Worm (Caenorhabditis elegans) whole organism, young adult: ENCODE results near the gene Y45G5AM.5.

ENCODE experiments used
- B0035.1 ChIP-seq: sonication (generic microtip); optimal IDR thresholded peaks from 2 replicates; lab custom pipeline; 2016; ENCODE audit warnings: missing genetic modification characterization, mild to moderate bottlenecking, missing compliant biosample characterization, missing genotype, missing genetic modification reagents
- B0261.1 ChIP-seq: sonication (generic microtip); optimal IDR thresholded peaks from 2 replicates; lab custom pipeline; 2016; ENCODE audit warnings: mild to moderate bottlenecking, missing genetic modification characterization, moderate library complexity, missing compliant biosample characterization
- C06A6.2 ChIP-seq: fragments of 200-800 bp; sonication (Bioruptor generic); conservative IDR thresholded peaks from 2 replicates; pipeline ENCODE4 v1.3.6; 2022; ENCODE audit warnings: missing genetic modification characterization, missing compliant biosample characterization
- F52B5.7 ChIP-seq: sonication (generic microtip); optimal IDR thresholded peaks from 2 replicates; lab custom pipeline; 2016; ENCODE audit warnings: mild to moderate bottlenecking, missing genetic modification characterization, missing compliant biosample characterization
- F55B11.4 ChIP-seq: sonication (generic microtip); optimal IDR thresholded peaks from 2 replicates; lab custom pipeline; 2016; ENCODE audit warnings: missing compliant biosample characterization, missing genetic modification characterization, borderline replicate concordance; ENCODE audit not compliant: insufficient read depth
- F57A8.1 ChIP-seq: fragments of 200-800 bp; sonication (Bioruptor generic); optimal IDR thresholded peaks from 2 replicates; lab custom pipeline; 2018; ENCODE audit warnings: mild to moderate bottlenecking, missing genetic modification characterization, moderate library complexity, missing compliant biosample characterization
- K12H6.12 ChIP-seq: fragments of 200-800 bp; sonication (Bioruptor generic); optimal IDR thresholded peaks from 2 replicates; lab custom pipeline; 2018; ENCODE audit warnings: mild to moderate bottlenecking, missing genetic modification characterization, missing compliant biosample characterization
- T07F8.4 ChIP-seq: sonication (generic microtip); optimal IDR thresholded peaks from 2 replicates; lab custom pipeline; 2016; ENCODE audit warnings: mild to moderate bottlenecking, missing genetic modification characterization, moderate library complexity, missing compliant biosample characterization
- Y53G8AR.9 ChIP-seq: fragments of 200-800 bp; sonication (Bioruptor generic); conservative IDR thresholded peaks from 2 replicates; pipeline ENCODE4 v1.3.6; 2022; ENCODE audit warnings: missing genetic modification reagents, missing genetic modification characterization, missing compliant biosample characterization
- Y56A3A.18 ChIP-seq: fragments of 200-800 bp; sonication (Bioruptor generic); IDR thresholded peaks from 2 replicates; pipeline ENCODE4 v1.3.6; 2022; ENCODE audit warnings: missing genetic modification reagents, missing genetic modification characterization, missing compliant biosample characterization
- Y67H2A.10 ChIP-seq: fragments of 200-800 bp; sonication (Bioruptor generic); conservative IDR thresholded peaks from 2 replicates; pipeline ENCODE4 v1.3.6; 2022; ENCODE audit warnings: missing genetic modification reagents, missing genetic modification characterization, missing compliant biosample characterization
- ZK185.1 ChIP-seq: sonication (generic microtip); optimal IDR thresholded peaks from 2 replicates; lab custom pipeline; 2016; ENCODE audit warnings: mild to moderate bottlenecking, missing genetic modification characterization, missing compliant biosample characterization; ENCODE audit not compliant: poor library complexity, severe bottlenecking
- atf-7 ChIP-seq: sonication (generic microtip); optimal IDR thresholded peaks from 2 replicates; lab custom pipeline; 2017; ENCODE audit warnings: mild to moderate bottlenecking, missing genetic modification characterization, missing compliant biosample characterization
- athp-1 ChIP-seq: sonication (generic microtip); optimal IDR thresholded peaks from 2 replicates; lab custom pipeline; 2017; ENCODE audit warnings: mild to moderate bottlenecking, missing genetic modification characterization, missing compliant biosample characterization
- cebp-1 ChIP-seq, 2 experiments: fragments of 200-800 bp in 1 of 2; sonication (Bioruptor generic) in 1 of 2; sonication (generic microtip) in 1 of 2; IDR thresholded peaks in 1 of 2; optimal IDR thresholded peaks in 1 of 2; 2 replicates each; pipeline versions ENCODE4 v1.3.6 to Lab custom; 2017 to 2022; ENCODE audit warnings: missing compliant biosample characterization in 2 of 2, missing genetic modification characterization in 2 of 2, mild to moderate bottlenecking in 1 of 2, missing genetic modification reagents in 1 of 2, moderate library complexity in 1 of 2
- cebp-2 ChIP-seq: fragments of 200-800 bp; sonication (Bioruptor generic); IDR thresholded peaks from 2 replicates; pipeline ENCODE4 v1.3.6; 2022; ENCODE audit warnings: missing genetic modification characterization, missing compliant biosample characterization
- ceh-58 ChIP-seq: fragments of 200-800 bp; sonication (Bioruptor generic); IDR thresholded peaks from 2 replicates; pipeline ENCODE4 v1.3.6; 2022; ENCODE audit warnings: missing genetic modification characterization, missing compliant biosample characterization
- ceh-91 ChIP-seq: fragments of 200-800 bp; sonication (Bioruptor generic); IDR thresholded peaks from 2 replicates; pipeline ENCODE4 v1.3.6; 2022; ENCODE audit warnings: missing genetic modification reagents, missing genetic modification characterization, missing compliant biosample characterization
- chd-7 ChIP-seq: sonication (generic microtip); optimal IDR thresholded peaks from 2 replicates; lab custom pipeline; 2016; ENCODE audit warnings: mild to moderate bottlenecking, missing genetic modification characterization, moderate library complexity, missing compliant biosample characterization
- die-1 ChIP-seq: sonication (generic microtip); optimal IDR thresholded peaks from 2 replicates; lab custom pipeline; 2016; ENCODE audit warnings: missing genotype, mild to moderate bottlenecking, missing genetic modification characterization, missing compliant biosample characterization
- dpff-1 ChIP-seq: sonication (generic microtip); optimal IDR thresholded peaks from 2 replicates; lab custom pipeline; 2017; ENCODE audit warnings: mild to moderate bottlenecking, missing genetic modification characterization, missing compliant biosample characterization
- egl-18 ChIP-seq: fragments of 200-800 bp; sonication (Bioruptor generic); IDR thresholded peaks from 2 replicates; pipeline ENCODE4 v1.3.6; 2022; ENCODE audit warnings: missing genetic modification reagents, missing genetic modification characterization, missing compliant biosample characterization
- egl-44 ChIP-seq: fragments of 200-800 bp; sonication (Bioruptor generic); IDR thresholded peaks from 2 replicates; pipeline ENCODE4 v1.3.6; 2022; ENCODE audit warnings: missing genetic modification reagents, missing genetic modification characterization, missing compliant biosample characterization
- egrh-3 ChIP-seq: fragments of 200-800 bp; sonication (Bioruptor generic); IDR thresholded peaks from 2 replicates; pipeline ENCODE4 v1.3.6; 2022; ENCODE audit warnings: missing genetic modification reagents, missing genetic modification characterization, missing compliant biosample characterization
- ekl-4 ChIP-seq: fragments of 200-800 bp; sonication (Bioruptor generic); IDR thresholded peaks from 2 replicates; pipeline ENCODE4 v1.3.6; 2022; ENCODE audit warnings: missing genetic modification reagents, missing genetic modification characterization, missing compliant biosample characterization
- fkh-3 ChIP-seq: sonication (generic microtip); optimal IDR thresholded peaks from 2 replicates; lab custom pipeline; 2016; ENCODE audit warnings: mild to moderate bottlenecking, missing genetic modification characterization, missing compliant biosample characterization
- hlh-12 ChIP-seq: sonication (generic microtip); optimal IDR thresholded peaks from 2 replicates; lab custom pipeline; 2016; ENCODE audit warnings: missing genetic modification characterization, missing compliant biosample characterization
- hlh-26 ChIP-seq: fragments of 200-800 bp; sonication (Bioruptor generic); conservative IDR thresholded peaks from 2 replicates; pipeline ENCODE4 v1.3.6; 2022; ENCODE audit warnings: missing genetic modification reagents, missing genetic modification characterization, missing compliant biosample characterization
- hmg-1.2 ChIP-seq: fragments of 200-800 bp; sonication (Bioruptor generic); IDR thresholded peaks from 2 replicates; pipeline ENCODE4 v1.3.6; 2022; ENCODE audit warnings: missing genetic modification reagents, missing genetic modification characterization, missing compliant biosample characterization
- lag-1 ChIP-seq: fragments of 200-800 bp; sonication (Bioruptor generic); IDR thresholded peaks from 2 replicates; pipeline ENCODE4 v1.3.6; 2022; ENCODE audit warnings: missing genetic modification reagents, missing genetic modification characterization, missing compliant biosample characterization
- lin-40 ChIP-seq: sonication (generic microtip); optimal IDR thresholded peaks from 2 replicates; lab custom pipeline; 2016; ENCODE audit warnings: missing genetic modification characterization, mild to moderate bottlenecking, missing compliant biosample characterization, missing genotype, missing genetic modification reagents
- lin-54 ChIP-seq: fragments of 200-800 bp; sonication (Bioruptor generic); optimal IDR thresholded peaks from 2 replicates; lab custom pipeline; 2018; ENCODE audit warnings: mild to moderate bottlenecking, missing genetic modification characterization, missing compliant biosample characterization
- lir-1 ChIP-seq: fragments of 200-800 bp; sonication (Bioruptor generic); conservative IDR thresholded peaks from 2 replicates; pipeline ENCODE4 v1.3.6; 2022; ENCODE audit warnings: missing genetic modification reagents, missing genetic modification characterization, missing compliant biosample characterization
- lsl-1 ChIP-seq: fragments of 200-800 bp; sonication (Bioruptor generic); optimal IDR thresholded peaks from 2 replicates; lab custom pipeline; 2018; ENCODE audit warnings: mild to moderate bottlenecking, missing genetic modification characterization, moderate library complexity, missing compliant biosample characterization
- mes-4 ChIP-seq: sonication (generic microtip); optimal IDR thresholded peaks from 2 replicates; lab custom pipeline; 2016; ENCODE audit warnings: missing genotype, missing genetic modification characterization, missing compliant biosample characterization
- mxl-1 ChIP-seq: sonication (generic microtip); optimal IDR thresholded peaks from 2 replicates; lab custom pipeline; 2016; ENCODE audit warnings: missing genetic modification characterization, missing compliant biosample characterization
- nfyb-1 ChIP-seq: fragments of 200-800 bp; sonication (Bioruptor generic); IDR thresholded peaks from 2 replicates; pipeline ENCODE4 v1.3.6; 2022; ENCODE audit warnings: missing genetic modification reagents, missing genetic modification characterization, missing compliant biosample characterization
- nhr-120 ChIP-seq: fragments of 200-800 bp; sonication (Bioruptor generic); IDR thresholded peaks from 2 replicates; pipeline ENCODE4 v1.3.6; 2022; ENCODE audit warnings: missing genetic modification characterization, missing compliant biosample characterization
- pbrm-1 ChIP-seq: fragments of 200-800 bp; sonication (Bioruptor generic); IDR thresholded peaks from 2 replicates; pipeline ENCODE4 v1.3.6; 2022; ENCODE audit warnings: missing genetic modification reagents, missing genetic modification characterization, missing compliant biosample characterization
- pha-4 ChIP-seq: fragments of 150-350 bp; sonication (generic microtip); optimal IDR thresholded peaks from 2 replicates; lab custom pipeline; 2014; ENCODE audit warnings: missing biosample characterization, missing genetic modification reagents, missing genetic modification characterization
- rec-8 ChIP-seq, 2 experiments: sonication (generic microtip); optimal IDR thresholded peaks; 2 replicates each; lab custom pipeline; 2016; ENCODE audit warnings: mild to moderate bottlenecking in 2 of 2, missing genetic modification characterization in 2 of 2, missing genetic modification reagents in 2 of 2, missing genotype in 2 of 2, missing biosample characterization in 1 of 2, missing compliant biosample characterization in 1 of 2, moderate library complexity in 1 of 2
- repo-1 ChIP-seq: sonication (generic microtip); optimal IDR thresholded peaks from 2 replicates; lab custom pipeline; 2017; ENCODE audit warnings: mild to moderate bottlenecking, missing genetic modification characterization, missing compliant biosample characterization
- snpc-3.4 ChIP-seq: sonication (generic microtip); optimal IDR thresholded peaks from 2 replicates; lab custom pipeline; 2017; ENCODE audit warnings: missing genetic modification characterization, mild to moderate bottlenecking, missing compliant biosample characterization, antibody characterized with exemption, moderate library complexity, missing genotype, missing genetic modification reagents
- tbp1 ChIP-seq: fragments of 200-800 bp; sonication (Bioruptor generic); optimal IDR thresholded peaks from 2 replicates; lab custom pipeline; 2018; ENCODE audit warnings: mild to moderate bottlenecking, missing genetic modification characterization, missing compliant biosample characterization
- tlf-1 ChIP-seq: fragments of 200-800 bp; sonication (Bioruptor generic); optimal IDR thresholded peaks from 2 replicates; lab custom pipeline; 2018; ENCODE audit warnings: mild to moderate bottlenecking, missing genetic modification characterization, missing compliant biosample characterization
- unc-62 ChIP-seq: fragments of 150-350 bp; optimal IDR thresholded peaks from 2 replicates; lab custom pipeline; 2014; ENCODE audit warnings: missing biosample characterization, missing genetic modification reagents, missing genetic modification characterization
- ztf-18 ChIP-seq: sonication (generic microtip); optimal IDR thresholded peaks from 2 replicates; lab custom pipeline; 2016; ENCODE audit warnings: missing genotype, mild to moderate bottlenecking, missing genetic modification characterization, missing compliant biosample characterization
- ztf-25 ChIP-seq: fragments of 200-800 bp; sonication (Bioruptor generic); IDR thresholded peaks from 2 replicates; pipeline ENCODE4 v1.3.6; 2022; ENCODE audit warnings: missing genetic modification reagents, missing genetic modification characterization, missing compliant biosample characterization
- ztf-6 ChIP-seq: fragments of 200-800 bp; sonication (Bioruptor generic); IDR thresholded peaks from 2 replicates; pipeline ENCODE4 v1.3.6; 2022; ENCODE audit warnings: missing genetic modification reagents, missing genetic modification characterization, missing compliant biosample characterization

Y45G5AM.5 gene

ce11 chrV:4175624-4176023, 15.4 kb downstream of the Y45G5AM.5 start, which contains the start of the genes coh-4 and pid-5:
Gene coh-4 (minus strand): TSS chrV:4175640.
Gene pid-5 (plus strand): TSS chrV:4175882.
- TF ChIP-seq ceh-58 (GFP tag; lab: Robert Waterston, UW) (no peak), egl-44 (no peak), mes-4 (tag; lab: Kevin White, UChicago) (no peak), tbp1 (GFP tag; lab: Kevin White, UChicago) (peak; percentile 63), F52B5.7 (no peak), snpc-3.4 (tag; lab: Kevin White, UChicago) (peak; percentile 94), ztf-6 (GFP tag; lab: Robert Waterston, UW) (no peak), B0261.1 (tag; lab: Kevin White, UChicago) (no peak), tlf-1 (GFP tag; lab: Kevin White, UChicago) (peak; percentile 75), hmg-1.2 (GFP tag; lab: Robert Waterston, UW) (peak; percentile 44), pha-4 (no peak), chd-7 (tag; lab: Kevin White, UChicago) (no peak), egrh-3 (GFP tag; lab: Robert Waterston, UW) (no peak), die-1 (no peak), mxl-1 (tag; lab: Kevin White, UChicago) (no peak), lin-54 (GFP tag; lab: Kevin White, UChicago) (peak; percentile 90), B0035.1 (tag; lab: Kevin White, UChicago) (no peak), lag-1 (GFP tag; lab: Robert Waterston, UW) (no peak), cebp-2 (GFP tag; lab: Robert Waterston, UW) (no peak), athp-1 (tag; lab: Kevin White, UChicago) (peak; percentile 23), ceh-91 (GFP tag; lab: Robert Waterston, UW) (peak; percentile 94), Y67H2A.10 (GFP tag; lab: Robert Waterston, UW) (no peak), T07F8.4 (tag; lab: Kevin White, UChicago) (no peak), ZK185.1 (tag; lab: Kevin White, UChicago) (no peak), lin-40 (tag; lab: Kevin White, UChicago) (no peak), F55B11.4 (tag; lab: Kevin White, UChicago) (no peak), fkh-3 (tag; lab: Kevin White, UChicago) (no peak), cebp-1 (GFP tag; IDR thresholded peaks at IDR 0.05; lab: Robert Waterston, UW) (no peak), cebp-1 (tag; optimal IDR thresholded peaks at IDR 0.05; lab: Kevin White, UChicago) (no peak), atf-7 (tag; lab: Kevin White, UChicago) (no peak), lir-1 (GFP tag; lab: Robert Waterston, UW) (peak; percentile 24; the same call in 1 of the 2 replicates), nfyb-1 (GFP tag; lab: Robert Waterston, UW) (peak; percentile 63), nhr-120 (GFP tag; lab: Robert Waterston, UW) (no peak), lsl-1 (GFP tag; lab: Kevin White, UChicago) (peak; percentile 99), egl-18 (GFP tag; lab: Robert Waterston, UW) (no peak), ztf-18 (tag; lab: Kevin White, UChicago) (no peak), K12H6.12 (tag; lab: Kevin White, UChicago) (no peak), C06A6.2 (GFP tag; lab: Robert Waterston, UW) (no peak), Y53G8AR.9 (GFP tag; lab: Robert Waterston, UW) (peak; percentile 79), Y56A3A.18 (GFP tag; lab: Robert Waterston, UW) (no peak), hlh-12 (no peak), pbrm-1 (GFP tag; lab: Robert Waterston, UW) (peak; percentile 61), unc-62 (GFP tag; lab: Kevin White, UChicago) (no peak), ztf-25 (no peak), hlh-26 (GFP tag; lab: Robert Waterston, UW) (no peak), rec-8 (tag; optimal IDR thresholded peaks at IDR 0.05; lab: Kevin White, UChicago) (no peak), dpff-1 (tag; lab: Kevin White, UChicago) (no peak), repo-1 (no peak), F57A8.1 (GFP tag; lab: Kevin White, UChicago) (no peak), ekl-4 (GFP tag; lab: Robert Waterston, UW) (peak; percentile 61)
